Worm (Caenorhabditis elegans): ENCODE results near the gene pigg-1.

Gene pigg-1

DNA sequence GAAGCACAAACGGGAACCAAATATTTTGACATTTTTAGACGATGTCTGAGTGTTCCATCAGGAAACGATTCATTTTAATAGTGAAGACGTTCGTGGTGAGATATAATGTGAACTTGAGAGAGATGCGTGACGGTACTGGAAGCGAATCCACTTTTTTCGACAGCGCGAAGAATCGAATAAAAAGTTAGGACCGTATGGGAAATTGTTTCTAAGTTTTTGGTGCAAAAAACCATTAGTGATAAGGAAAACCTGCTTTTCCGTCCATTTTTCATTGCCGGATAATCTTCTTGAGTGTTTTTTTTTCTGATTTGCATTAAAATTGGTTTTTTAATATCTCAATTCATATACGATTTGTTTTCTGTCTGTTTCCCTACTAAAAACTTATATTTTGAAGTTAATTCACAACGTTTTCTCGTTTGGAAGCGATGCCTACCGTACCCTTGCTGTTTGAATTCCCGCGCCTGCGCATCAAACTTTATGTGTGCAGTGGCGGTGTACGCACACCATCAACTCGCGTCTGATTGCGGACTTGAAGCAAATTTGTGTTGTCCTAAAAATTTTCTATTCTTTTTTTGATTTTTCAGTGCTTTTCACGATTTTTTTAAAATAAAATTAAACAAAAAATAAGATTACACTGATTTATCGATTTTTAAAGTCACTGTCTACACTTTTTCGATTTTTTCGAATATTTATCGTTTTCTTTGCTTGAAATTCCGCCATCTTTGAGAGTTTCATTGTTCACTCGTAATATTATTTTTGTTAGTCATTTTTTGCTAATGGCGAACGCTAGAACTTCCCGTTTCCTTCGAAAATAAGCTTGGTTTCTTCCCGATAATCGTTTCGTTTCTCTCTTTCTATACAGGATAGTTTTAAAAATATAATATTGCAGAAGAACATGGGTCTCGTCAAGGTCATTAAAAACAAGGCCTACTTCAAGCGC is 30.8 kb downstream of the pigg-1 start, which contains the start of the genes col-38 and rpl-5 (continued):
- TF ChIP-seq spr-3 (GFP tag; optimal IDR thresholded peaks at IDR 0.05) (no peak), Y48G9A.11 (GFP tag; IDR thresholded peaks at IDR 0.05) (no peak), ceh-28 (tag; optimal IDR thresholded peaks at IDR 0.05) (no peak), dmd-8 (GFP tag; IDR thresholded peaks at IDR 0.05) (no peak), T26A8.4 (GFP tag; IDR thresholded peaks at IDR 0.05) (peak; percentile 69), egl-43 (GFP tag; IDR thresholded peaks at IDR 0.05) (no peak), lsy-2 (tag; optimal IDR thresholded peaks at IDR 0.05) (peak; percentile 89 to 98)

DNA sequence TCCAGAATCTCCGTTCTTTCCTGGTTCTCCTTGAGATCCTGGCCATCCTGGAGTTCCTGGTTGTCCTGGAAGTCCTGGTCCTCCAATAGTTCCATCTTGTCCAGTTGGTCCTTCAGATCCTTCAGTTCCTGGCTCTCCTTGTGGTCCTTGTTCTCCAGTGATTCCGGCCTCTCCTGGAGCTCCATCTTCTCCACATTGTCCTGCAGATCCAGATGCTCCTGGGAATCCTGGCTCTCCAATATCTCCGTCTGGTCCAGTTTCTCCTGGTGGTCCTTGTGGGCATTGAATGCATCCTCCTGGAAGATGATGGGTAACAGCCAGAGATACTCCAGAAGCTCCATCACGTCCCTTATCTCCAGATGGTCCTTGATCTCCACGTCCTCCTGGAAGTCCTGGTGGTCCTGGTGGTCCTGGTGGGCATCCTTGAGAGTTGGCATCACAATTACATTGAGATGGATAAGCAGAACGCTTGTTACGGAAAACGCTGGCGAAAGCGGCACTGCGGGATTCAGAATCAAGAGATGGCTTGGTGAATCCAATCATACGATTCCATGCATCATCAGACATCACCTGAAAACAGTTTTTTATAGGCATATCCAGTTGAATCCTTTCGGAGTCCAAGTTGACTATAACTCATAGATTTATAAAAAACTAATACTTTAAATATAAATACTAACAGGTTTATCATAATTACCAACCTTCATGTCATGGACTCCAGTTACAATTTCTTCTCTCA is 31.7 kb downstream of the pigg-1 start:
- TF ChIP-seq snpc-1.2 (GFP tag; IDR thresholded peaks at IDR 0.05), result no peak
- peak; percentile 53; the same call in 1 of the 2 replicates for TF ChIP-seq T26A8.4 (GFP tag; IDR thresholded peaks at IDR 0.05)
- no peak for TF ChIP-seq lsy-2 (tag; optimal IDR thresholded peaks at IDR 0.05)
- no peak for TF ChIP-seq R02D3.7 (tag; optimal IDR thresholded peaks at IDR 0.05)
- TF ChIP-seq unc-130 (GFP tag; optimal IDR thresholded peaks at IDR 0.05), result no peak
- no peak for TF ChIP-seq ceh-82 (tag; optimal IDR thresholded peaks at IDR 0.05)
- 0 out of 2 replicates have a peak, but pooled peaks have one; percentile 19 for TF ChIP-seq saeg-2 (GFP tag; IDR thresholded peaks at IDR 0.05)
- no peak for TF ChIP-seq dmd-6 (GFP tag; IDR thresholded peaks at IDR 0.05)
- TF ChIP-seq ctbp-1 (GFP tag; IDR thresholded peaks at IDR 0.05), result no peak
- TF ChIP-seq zag-1 (tag; optimal IDR thresholded peaks at IDR 0.05), result no peak
- no peak for TF ChIP-seq ceh-44 (GFP tag; IDR thresholded peaks at IDR 0.05)
- TF ChIP-seq F49E8.2 (tag; optimal IDR thresholded peaks at IDR 0.05; ENCODE audit: borderline replicate concordance), result no peak
- TF ChIP-seq daf-12 (tag; optimal IDR thresholded peaks at IDR 0.05), result no peak
- no peak for TF ChIP-seq rbr-2 (tag; optimal IDR thresholded peaks at IDR 0.05)
- peak in 1 of 2 experiments; percentile 69 for TF ChIP-seq unc-62 (GFP tag; optimal IDR thresholded peaks at IDR 0.05 in 1 of 2)
- no peak for TF ChIP-seq unc-62 (tag; optimal IDR thresholded peaks at IDR 0.05)
- TF ChIP-seq ces-1 (GFP tag; optimal IDR thresholded peaks at IDR 0.05), result no peak
- TF ChIP-seq egl-43 (GFP tag; IDR thresholded peaks at IDR 0.05), result 0 out of 2 replicates have a peak, but pooled peaks have one; percentile 69
- TF ChIP-seq mdt-29 (GFP tag; IDR thresholded peaks at IDR 0.05), result no peak
- TF ChIP-seq dve-1 (tag; optimal IDR thresholded peaks at IDR 0.05; ENCODE audit: insufficient read depth), result no peak
- TF ChIP-seq Y75B8A.6 (GFP tag; IDR thresholded peaks at IDR 0.05), result no peak
- peak; percentile 63 for TF ChIP-seq set-16 (GFP tag; IDR thresholded peaks at IDR 0.05)
- TF ChIP-seq nhr-237 (tag; optimal IDR thresholded peaks at IDR 0.05), result no peak
- TF ChIP-seq nhr-48 (tag; optimal IDR thresholded peaks at IDR 0.05), result no peak

DNA sequence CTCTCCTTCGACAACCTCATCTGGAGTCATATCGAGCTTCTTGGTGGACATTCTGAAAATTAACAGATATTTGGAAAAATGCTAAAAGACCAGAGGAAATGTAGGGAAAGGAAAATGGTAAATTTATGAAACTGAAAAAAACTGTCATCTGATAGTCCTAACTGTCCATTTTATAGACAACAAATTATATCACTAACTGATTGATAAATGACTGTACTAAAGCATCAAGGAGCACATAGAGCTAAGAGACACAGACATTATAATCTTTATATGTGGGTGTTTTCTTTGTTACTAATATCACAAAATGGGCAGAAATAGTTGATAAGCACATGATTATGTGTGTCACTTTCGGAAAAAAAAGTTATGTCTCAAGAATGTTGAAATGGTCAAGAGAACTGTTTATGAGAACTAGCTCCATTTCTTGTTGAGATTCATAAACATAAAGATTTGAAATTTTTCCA is 33.2 kb downstream of the pigg-1 start, which contains the start of gene F54C9.3:
Gene F54C9.3, minus strand, starts transcription at position 51 of the 461 bp plus-strand sequence.
- no peak for TF ChIP-seq duxl-1 (tag; optimal IDR thresholded peaks at IDR 0.05; ENCODE audit: poor library complexity)
- no peak for TF ChIP-seq mxl-3 (GFP tag; optimal IDR thresholded peaks at IDR 0.05)
- TF ChIP-seq F44E2.7 (GFP tag; IDR thresholded peaks at IDR 0.05), result no peak
- no peak for TF ChIP-seq snpc-4 (tag; optimal IDR thresholded peaks at IDR 0.05)
- TF ChIP-seq dmd-6 (GFP tag; IDR thresholded peaks at IDR 0.05), result peak; percentile 92
- peak in 1 of 2 experiments; percentile 35 for TF ChIP-seq lsy-2 (tag; optimal IDR thresholded peaks at IDR 0.05)
- TF ChIP-seq mep-1 (tag; optimal IDR thresholded peaks at IDR 0.05), result peak; percentile 68
- TF ChIP-seq pqm-1 (tag; optimal IDR thresholded peaks at IDR 0.05), result peak; percentile 91
- peak in 1 of 2 experiments; percentile 14 for TF ChIP-seq daf-16 (GFP tag; optimal IDR thresholded peaks at IDR 0.05)
- TF ChIP-seq daf-16 (tag; optimal IDR thresholded peaks at IDR 0.05), result peak; percentile 84
- TF ChIP-seq tra-1 (GFP tag; IDR thresholded peaks at IDR 0.05), result peak; percentile 75; the same call in 1 of the 2 replicates
- TF ChIP-seq ama-1 (optimal IDR thresholded peaks at IDR 0.05), result peak; percentile 25
- no peak for TF ChIP-seq tag-97 (GFP tag; IDR thresholded peaks at IDR 0.05)
- TF ChIP-seq nhr-77 (tag; optimal IDR thresholded peaks at IDR 0.05), result peak; percentile 93
- peak; percentile 62 for TF ChIP-seq lin-1 (GFP tag; IDR thresholded peaks at IDR 0.05)
- peak; percentile 92 for TF ChIP-seq dve-1 (tag; optimal IDR thresholded peaks at IDR 0.05; ENCODE audit: insufficient read depth)
- peak; percentile 67 for TF ChIP-seq jun-1 (tag; optimal IDR thresholded peaks at IDR 0.05)
- TF ChIP-seq lin-38 (GFP tag; IDR thresholded peaks at IDR 0.05), result peak; percentile 16
- TF ChIP-seq T20F7.1 (GFP tag; optimal IDR thresholded peaks at IDR 0.05), result peak; percentile 48
- peak; percentile 95 for TF ChIP-seq nhr-28 (tag; optimal IDR thresholded peaks at IDR 0.05)
- peak; percentile 50 for TF ChIP-seq hlh-30 (tag; optimal IDR thresholded peaks at IDR 0.05; ENCODE audit: insufficient read depth)

Data from whole organism, L4 larva.